Fruit fly (Drosophila melanogaster): ENCODE results near the gene KrT95D.

KrT95D gene

DNA sequence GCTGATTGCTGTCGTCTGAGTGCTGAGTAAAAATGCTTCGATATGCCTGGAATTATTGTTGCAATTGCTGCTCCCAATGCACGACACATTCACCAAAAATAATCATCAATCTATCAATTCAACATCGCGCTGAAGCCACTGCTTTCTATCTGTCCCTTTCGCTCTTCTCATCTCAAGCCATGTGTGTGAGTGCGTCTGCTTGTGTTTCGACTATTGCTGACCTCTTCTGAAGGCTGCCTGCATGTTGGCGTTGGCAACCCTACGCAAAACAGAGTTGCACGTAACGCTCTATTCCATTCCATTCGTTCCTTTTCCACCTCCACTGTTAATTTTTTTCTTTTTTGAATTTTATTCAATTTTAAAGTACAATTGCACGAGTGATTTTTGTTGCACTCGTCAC is 34.1 kb upstream of the KrT95D start:
- TF ChIP-seq Sox15 (GFP tag; optimal IDR thresholded peaks at IDR 0.05) (no peak), Eip78C (GFP tag) (no peak), CG32006 (GFP tag; optimal IDR thresholded peaks at IDR 0.05) (no peak), CG6163 (GFP tag; IDR thresholded peaks at IDR 0.05) (no peak), CG7368 (GFP tag; optimal IDR thresholded peaks at IDR 0.05) (no peak)

dm6 chr3R:24058041-24058440 is 26.4 kb upstream of the KrT95D start, which contains the start of gene SMC1:
SMC1 (plus strand) TSS chr3R:24058287.
- TF ChIP-seq Sox14 (GFP tag; optimal IDR thresholded peaks at IDR 0.05) (peak; percentile 94), dsx (GFP tag; optimal IDR thresholded peaks at IDR 0.05; ENCODE audit: poor library complexity, severe bottlenecking) (peak; percentile 62), Eip75B (GFP tag; optimal IDR thresholded peaks at IDR 0.05) (no peak), fkh (GFP tag; optimal IDR thresholded peaks at IDR 0.05) (peak; percentile 99), esn (GFP tag; optimal IDR thresholded peaks at IDR 0.05) (peak; percentile 47), CG10631 (GFP tag; optimal IDR thresholded peaks at IDR 0.05) (no peak), CG3032 (tag; optimal IDR thresholded peaks at IDR 0.05) (peak; percentile 27), CG8319 (GFP tag; optimal IDR thresholded peaks at IDR 0.05) (no peak), CG10669 (GFP tag; optimal IDR thresholded peaks at IDR 0.05) (no peak), Smox (GFP tag; optimal IDR thresholded peaks at IDR 0.05) (no peak), lz (GFP tag; optimal IDR thresholded peaks at IDR 0.05) (peak; percentile 40)

DNA sequence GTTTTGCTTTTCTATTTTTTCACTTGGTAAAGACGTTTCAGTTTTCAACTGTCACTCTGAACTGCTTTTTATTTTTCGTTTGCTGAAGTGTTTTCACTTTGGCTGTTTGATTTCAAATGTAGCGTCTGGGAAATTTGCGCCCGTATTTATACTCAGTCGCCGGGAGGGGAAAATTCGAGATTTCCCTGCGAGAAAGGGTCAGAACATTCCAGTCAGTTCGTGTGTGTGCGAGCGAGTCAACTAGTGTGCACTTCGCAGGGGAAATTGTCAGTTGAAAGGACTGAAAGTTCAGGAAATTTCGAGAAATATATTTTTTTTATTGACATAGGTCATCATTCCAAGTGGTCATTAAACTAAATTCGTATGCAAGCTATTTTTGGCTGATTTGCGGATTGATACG is 25.6 kb upstream of the KrT95D start, which contains the start of gene Hsp68:
Gene Hsp68 (minus strand): TSS at position 123 of the 400 bp plus-strand sequence.
- TF ChIP-seq CG6808 (GFP tag; optimal IDR thresholded peaks at IDR 0.05): peak; percentile 43
- TF ChIP-seq vri (GFP tag; optimal IDR thresholded peaks at IDR 0.05): no peak
- TF ChIP-seq Eip75B (GFP tag; optimal IDR thresholded peaks at IDR 0.05): no peak
- TF ChIP-seq Hr38 (GFP tag; optimal IDR thresholded peaks at IDR 0.05): no peak
- TF ChIP-seq Smox (GFP tag; optimal IDR thresholded peaks at IDR 0.05): no peak
- no peak for TF ChIP-seq CG6276 (GFP tag; optimal IDR thresholded peaks at IDR 0.05)
- no peak for TF ChIP-seq CG15336 (GFP tag; IDR thresholded peaks at IDR 0.05)
- TF ChIP-seq esn (GFP tag; optimal IDR thresholded peaks at IDR 0.05): peak; percentile 8
- no peak for TF ChIP-seq Met (GFP tag; optimal IDR thresholded peaks at IDR 0.05)
- no peak for TF ChIP-seq CG3032 (tag; optimal IDR thresholded peaks at IDR 0.05)
- TF ChIP-seq dsx (GFP tag; optimal IDR thresholded peaks at IDR 0.05; ENCODE audit: poor library complexity, severe bottlenecking): peak; percentile 55
- TF ChIP-seq lz (GFP tag; optimal IDR thresholded peaks at IDR 0.05): no peak
- TF ChIP-seq CG11902 (GFP tag; optimal IDR thresholded peaks at IDR 0.05): no peak
- TF ChIP-seq Ets96B (tag; optimal IDR thresholded peaks at IDR 0.05): no peak
- peak; percentile 32 for TF ChIP-seq Sox14 (GFP tag; optimal IDR thresholded peaks at IDR 0.05)
- TF ChIP-seq CG16779 (tag; optimal IDR thresholded peaks at IDR 0.05): no peak
- no peak for TF ChIP-seq CG10631 (GFP tag; optimal IDR thresholded peaks at IDR 0.05)
- TF ChIP-seq svp (GFP tag): peak; percentile 87
- no peak for TF ChIP-seq OdsH (GFP tag; optimal IDR thresholded peaks at IDR 0.05)
- no peak for TF ChIP-seq CG9139 (GFP tag; optimal IDR thresholded peaks at IDR 0.05)
- no peak for TF ChIP-seq CG31627 (GFP tag; optimal IDR thresholded peaks at IDR 0.05)
- no peak for TF ChIP-seq Lpt (GFP tag; optimal IDR thresholded peaks at IDR 0.05)
- TF ChIP-seq CG6854 (GFP tag; optimal IDR thresholded peaks at IDR 0.05): peak; percentile 68
- no peak for TF ChIP-seq Ets21C (GFP tag; optimal IDR thresholded peaks at IDR 0.05)
- no peak for TF ChIP-seq spab (GFP tag; optimal IDR thresholded peaks at IDR 0.05)
- no peak for TF ChIP-seq net (GFP tag; optimal IDR thresholded peaks at IDR 0.05)
- TF ChIP-seq CG34406 (GFP tag; optimal IDR thresholded peaks at IDR 0.05): no peak
- TF ChIP-seq CG10669 (GFP tag; optimal IDR thresholded peaks at IDR 0.05): no peak
- TF ChIP-seq Sox102F (GFP tag; optimal IDR thresholded peaks at IDR 0.05): no peak
- TF ChIP-seq fkh (GFP tag; optimal IDR thresholded peaks at IDR 0.05): peak; percentile 28
- no peak for TF ChIP-seq eg (GFP tag; IDR thresholded peaks at IDR 0.05)
- no peak for TF ChIP-seq salr (GFP tag; optimal IDR thresholded peaks at IDR 0.05)
- no peak for TF ChIP-seq pdm3 (GFP tag; optimal IDR thresholded peaks at IDR 0.05)
- TF ChIP-seq Gug (GFP tag; IDR thresholded peaks at IDR 0.05): no peak
- peak; percentile 40 for TF ChIP-seq CG1621 (tag; optimal IDR thresholded peaks at IDR 0.05)
- no peak for TF ChIP-seq Blimp-1 (GFP tag; optimal IDR thresholded peaks at IDR 0.05)
- TF ChIP-seq achi (GFP tag; optimal IDR thresholded peaks at IDR 0.05): no peak
- TF ChIP-seq CG7368 (GFP tag; optimal IDR thresholded peaks at IDR 0.05): no peak
- no peak for TF ChIP-seq CG11762 (GFP tag; optimal IDR thresholded peaks at IDR 0.05; ENCODE audit: insufficient read depth)
- no peak for TF ChIP-seq CG3919 (GFP tag; optimal IDR thresholded peaks at IDR 0.05)
- TF ChIP-seq fd85E (GFP tag; optimal IDR thresholded peaks at IDR 0.05): no peak
- no peak for TF ChIP-seq Hr4 (GFP tag; optimal IDR thresholded peaks at IDR 0.05)

Measured in whole organism, prepupa.